Fruit fly (Drosophila melanogaster) whole organism, embryonic: ENCODE data around the gene Zip88E.
A peak's percentile ranks its signal among the peaks of the same experiment; 100 is the strongest.

ENCODE experiments used
- Bdp1 ChIP-seq: fragments of 200-800 bp; sonication (Bioruptor generic); optimal IDR thresholded peaks from 3 replicates; lab custom pipeline; 2016; ENCODE audit warnings: missing biosample characterization, missing genetic modification characterization
- CG10462 ChIP-seq: fragments of 200-800 bp; sonication (Bioruptor generic); optimal IDR thresholded peaks from 2 replicates; lab custom pipeline; 2016; ENCODE audit warnings: missing biosample characterization, missing genetic modification characterization
- CG11504 ChIP-seq: fragments of 200-800 bp; sonication (Bioruptor generic); optimal IDR thresholded peaks from 3 replicates; lab custom pipeline; 2019; ENCODE audit warnings: missing biosample characterization, mild to moderate bottlenecking, missing genetic modification characterization, moderate library complexity
- CG11696 ChIP-seq: fragments of 200-800 bp; sonication (Bioruptor generic); IDR thresholded peaks from 2 replicates; pipeline ENCODE4 v1.3.6; 2022; ENCODE audit warnings: missing biosample characterization, missing genetic modification characterization
- CG12391 ChIP-seq: fragments of 200-800 bp; sonication (Bioruptor generic); optimal IDR thresholded peaks from 3 replicates; lab custom pipeline; 2018; ENCODE audit warnings: missing biosample characterization, mild to moderate bottlenecking, missing genetic modification characterization, moderate library complexity
- CG13894 ChIP-seq: fragments of 200-800 bp; sonication (Bioruptor generic); optimal IDR thresholded peaks from 3 replicates; lab custom pipeline; 2018; ENCODE audit warnings: missing biosample characterization, mild to moderate bottlenecking, missing genetic modification characterization, moderate library complexity
- CG15011 ChIP-seq: fragments of 200-800 bp; sonication (Bioruptor generic); optimal IDR thresholded peaks from 3 replicates; lab custom pipeline; 2018; ENCODE audit warnings: missing biosample characterization, mild to moderate bottlenecking, missing genetic modification characterization
- CG1603 ChIP-seq: fragments of 200-800 bp; sonication (Bioruptor generic); optimal IDR thresholded peaks from 2 replicates; lab custom pipeline; 2019; ENCODE audit warnings: missing biosample characterization, mild to moderate bottlenecking, missing genetic modification characterization, moderate library complexity
- CG2199 ChIP-seq: fragments of 200-800 bp; sonication (Bioruptor generic); IDR thresholded peaks from 3 replicates; pipeline ENCODE4 v1.3.6; 2022; ENCODE audit warnings: missing biosample characterization, missing genetic modification characterization
- CG2678 ChIP-seq: fragments of 200-800 bp; sonication (Bioruptor generic); optimal IDR thresholded peaks from 3 replicates; lab custom pipeline; 2019; ENCODE audit warnings: missing biosample characterization, mild to moderate bottlenecking, missing genetic modification characterization, moderate library complexity
- CG34376 ChIP-seq: fragments of 200-800 bp; sonication (Bioruptor generic); optimal IDR thresholded peaks from 2 replicates; lab custom pipeline; 2018; ENCODE audit warnings: missing biosample characterization, mild to moderate bottlenecking, missing genetic modification characterization
- CG42726 ChIP-seq: fragments of 200-800 bp; sonication (Bioruptor generic); IDR thresholded peaks from 2 replicates; pipeline ENCODE4 v1.3.6; 2022; ENCODE audit warnings: missing biosample characterization, missing genetic modification characterization; ENCODE audit not compliant: partially characterized antibody
- CG4282 ChIP-seq: fragments of 200-800 bp; sonication (Bioruptor generic); optimal IDR thresholded peaks from 2 replicates; lab custom pipeline; 2016; ENCODE audit warnings: missing biosample characterization, missing genetic modification characterization
- CG4617 ChIP-seq: fragments of 200-800 bp; sonication (Bioruptor generic); optimal IDR thresholded peaks from 3 replicates; lab custom pipeline; 2016; ENCODE audit warnings: missing biosample characterization, missing genetic modification characterization, borderline replicate concordance
- CG4854 ChIP-seq: fragments of 200-800 bp; sonication (Bioruptor generic); optimal IDR thresholded peaks from 2 replicates; lab custom pipeline; 2016; ENCODE audit warnings: missing biosample characterization, missing genetic modification characterization, inconsistent platforms
- CG7928 ChIP-seq: fragments of 200-800 bp; sonication (Bioruptor generic); optimal IDR thresholded peaks from 2 replicates; lab custom pipeline; 2017; ENCODE audit warnings: missing biosample characterization, mild to moderate bottlenecking, missing genetic modification characterization
- CG8281 ChIP-seq: fragments of 200-800 bp; sonication (Bioruptor generic); optimal IDR thresholded peaks from 2 replicates; lab custom pipeline; 2018; ENCODE audit warnings: missing biosample characterization, mild to moderate bottlenecking, missing genetic modification characterization, moderate library complexity
- CG8478 ChIP-seq: fragments of >200 bp; optimal IDR thresholded peaks from 2 replicates; lab custom pipeline; 2018
- CG8765 ChIP-seq: fragments of 200-800 bp; sonication (Bioruptor generic); IDR thresholded peaks from 2 replicates; pipeline ENCODE4 v1.3.6; 2022; ENCODE audit warnings: missing biosample characterization, missing genetic modification characterization
- CG8924 ChIP-seq: fragments of 200-800 bp; optimal IDR thresholded peaks from 3 replicates; lab custom pipeline; 2019; ENCODE audit warnings: missing biosample characterization, mild to moderate bottlenecking, missing genetic modification characterization, moderate library complexity
- CG9437 ChIP-seq: fragments of 200-800 bp; sonication (Bioruptor generic); optimal IDR thresholded peaks from 2 replicates; lab custom pipeline; 2018; ENCODE audit warnings: missing biosample characterization, mild to moderate bottlenecking, missing genetic modification characterization
- CTCF ChIP-seq: fragments of 200-800 bp; sonication (Bioruptor generic); optimal IDR thresholded peaks from 2 replicates; lab custom pipeline; 2017; ENCODE audit warnings: missing biosample characterization, mild to moderate bottlenecking, missing genetic modification characterization, moderate library complexity
- Dip3 ChIP-seq: fragments of 200-800 bp; sonication (Bioruptor generic); optimal IDR thresholded peaks from 3 replicates; lab custom pipeline; 2016; ENCODE audit warnings: missing biosample characterization, missing genetic modification characterization
- Dll ChIP-seq: fragments of 200-800 bp; sonication (Bioruptor generic); IDR thresholded peaks from 4 replicates; pipeline ENCODE4 v1.3.6; 2022; ENCODE audit warnings: missing biosample characterization, missing genetic modification characterization; ENCODE audit not compliant: partially characterized antibody
- Fer1 ChIP-seq: fragments of 200-800 bp; sonication (Bioruptor generic); optimal IDR thresholded peaks from 2 replicates; lab custom pipeline; 2017; ENCODE audit warnings: missing biosample characterization, mild to moderate bottlenecking, missing genetic modification characterization
- HmgZ ChIP-seq: fragments of 200-800 bp; sonication (Bioruptor generic); optimal IDR thresholded peaks from 2 replicates; lab custom pipeline; 2018; ENCODE audit warnings: missing biosample characterization, mild to moderate bottlenecking, missing genetic modification characterization
- MESR4 ChIP-seq: fragments of 200-800 bp; sonication (Bioruptor generic); optimal IDR thresholded peaks from 2 replicates; lab custom pipeline; 2018; ENCODE audit warnings: missing biosample characterization, mild to moderate bottlenecking, missing genetic modification characterization, moderate library complexity
- Oli ChIP-seq: fragments of 200-800 bp; sonication (Bioruptor generic); optimal IDR thresholded peaks from 2 replicates; lab custom pipeline; 2018; ENCODE audit warnings: missing biosample characterization, mild to moderate bottlenecking, missing genetic modification characterization, moderate library complexity
- Poxn ChIP-seq: fragments of 200-800 bp; sonication (Bioruptor generic); IDR thresholded peaks from 2 replicates; pipeline ENCODE4 v1.3.6; 2022; ENCODE audit warnings: missing biosample characterization, missing genetic modification characterization
- Rfx ChIP-seq: fragments of 200-800 bp; sonication (Bioruptor generic); IDR thresholded peaks from 2 replicates; pipeline ENCODE4 v1.3.6; 2022; ENCODE audit warnings: missing biosample characterization, missing genetic modification characterization
- Sin3A ChIP-seq: fragments of >200 bp; optimal IDR thresholded peaks from 2 replicates; lab custom pipeline; 2018
- Tbp ChIP-seq: fragments of >200 bp; optimal IDR thresholded peaks from 2 replicates; lab custom pipeline; 2018; ENCODE audit warnings: missing biosample characterization, missing genetic modification characterization
- Trl ChIP-seq, 3 experiments: fragments of >200 bp in 2 of 3; fragments of 200-800 bp in 1 of 3; sonication (Bioruptor generic) in 1 of 3; optimal IDR thresholded peaks; 2 replicates in 1 of 3; 3 replicates in 2 of 3; lab custom pipeline; 2016 to 2017; ENCODE audit warnings: missing biosample characterization in 1 of 3, missing genetic modification characterization in 1 of 3
- YL-1 ChIP-seq: fragments of 200-800 bp; sonication (Bioruptor generic); optimal IDR thresholded peaks from 3 replicates; lab custom pipeline; 2017; ENCODE audit warnings: missing biosample characterization, mild to moderate bottlenecking, missing genetic modification characterization
- bbx ChIP-seq: fragments of 200-800 bp; sonication (Bioruptor generic); IDR thresholded peaks from 2 replicates; pipeline ENCODE4 v1.3.6; 2022; ENCODE audit warnings: missing biosample characterization, missing genetic modification characterization; ENCODE audit not compliant: partially characterized antibody
- bowl ChIP-seq: fragments of 200-800 bp; sonication (Bioruptor generic); IDR thresholded peaks from 2 replicates; pipeline ENCODE4 v1.3.6; 2022; ENCODE audit warnings: missing biosample characterization, missing genetic modification characterization
- dmrt11E ChIP-seq: fragments of 200-800 bp; sonication (Bioruptor generic); optimal IDR thresholded peaks from 3 replicates; lab custom pipeline; 2018; ENCODE audit warnings: missing biosample characterization, mild to moderate bottlenecking, missing genetic modification characterization, moderate library complexity
- dpn ChIP-seq, 2 experiments: fragments of 200-800 bp; sonication (Bioruptor generic); optimal IDR thresholded peaks; 3 replicates each; lab custom pipeline; 2016; ENCODE audit warnings: missing biosample characterization in 2 of 2, missing genetic modification characterization in 2 of 2
- ewg ChIP-seq: fragments of 200-800 bp; sonication (Bioruptor generic); optimal IDR thresholded peaks from 3 replicates; lab custom pipeline; 2017; ENCODE audit warnings: mild to moderate bottlenecking, missing biosample characterization, missing genetic modification reagents, missing genetic modification characterization
- fd96Cb ChIP-seq: fragments of 200-800 bp; sonication (Bioruptor generic); optimal IDR thresholded peaks from 2 replicates; lab custom pipeline; 2018; ENCODE audit warnings: missing biosample characterization, mild to moderate bottlenecking, missing genetic modification characterization, moderate library complexity
- gcm ChIP-seq: fragments of 200-800 bp; sonication (Bioruptor generic); optimal IDR thresholded peaks from 2 replicates; lab custom pipeline; 2019; ENCODE audit warnings: missing biosample characterization, mild to moderate bottlenecking, missing genetic modification characterization, moderate library complexity
- gro ChIP-seq: fragments of 200-800 bp; sonication (Bioruptor generic); optimal IDR thresholded peaks from 2 replicates; lab custom pipeline; 2016; ENCODE audit warnings: missing biosample characterization, missing genetic modification characterization
- kni ChIP-seq: fragments of 200-800 bp; sonication (Bioruptor generic); optimal IDR thresholded peaks from 3 replicates; lab custom pipeline; 2017; ENCODE audit warnings: mild to moderate bottlenecking, missing biosample characterization, missing genetic modification reagents, missing genetic modification characterization
- lbe ChIP-seq: fragments of 200-800 bp; sonication (Bioruptor generic); optimal IDR thresholded peaks from 2 replicates; lab custom pipeline; 2016; ENCODE audit warnings: missing biosample characterization, mild to moderate bottlenecking, missing genetic modification characterization
- oc ChIP-seq: fragments of 200-800 bp; sonication (Bioruptor generic); optimal IDR thresholded peaks from 2 replicates; lab custom pipeline; 2018; ENCODE audit warnings: missing biosample characterization, mild to moderate bottlenecking, missing genetic modification characterization, moderate library complexity
- phol ChIP-seq: fragments of 200-800 bp; sonication (Bioruptor generic); optimal IDR thresholded peaks from 3 replicates; lab custom pipeline; 2018; ENCODE audit warnings: missing biosample characterization, mild to moderate bottlenecking, missing genetic modification characterization, moderate library complexity
- pita ChIP-seq: fragments of 200-800 bp; sonication (Bioruptor generic); optimal IDR thresholded peaks from 2 replicates; lab custom pipeline; 2017; ENCODE audit warnings: missing biosample characterization, mild to moderate bottlenecking, missing genetic modification characterization
- prd ChIP-seq, 3 experiments: fragments of >200 bp in 2 of 3; fragments of 200-800 bp in 1 of 3; sonication (Bioruptor generic) in 1 of 3; optimal IDR thresholded peaks in 2 of 3; IDR thresholded peaks in 1 of 3; 2 replicates in 2 of 3; 3 replicates in 1 of 3; pipeline versions ENCODE4 v1.3.6 to Lab custom; 2017 to 2022; ENCODE audit warnings: missing biosample characterization in 1 of 3, missing genetic modification characterization in 1 of 3
- slbo ChIP-seq: fragments of 200-800 bp; sonication (Bioruptor generic); IDR thresholded peaks from 2 replicates; pipeline ENCODE4 v1.3.6; 2022; ENCODE audit warnings: missing biosample characterization, missing genetic modification characterization
- stwl ChIP-seq: fragments of 200-800 bp; sonication (Bioruptor generic); optimal IDR thresholded peaks from 3 replicates; lab custom pipeline; 2018; ENCODE audit warnings: missing biosample characterization, mild to moderate bottlenecking, missing genetic modification characterization, moderate library complexity
- zfh2 ChIP-seq: fragments of 200-800 bp; sonication (Bioruptor generic); optimal IDR thresholded peaks from 2 replicates; lab custom pipeline; 2016; ENCODE audit warnings: missing biosample characterization, missing genetic modification characterization

Zip88E gene

dm6 chr3R:15287763-15288162, 19.3 kb downstream of the Zip88E start (continued):
- TF ChIP-seq CG15011 (GFP tag; lab: Kevin White, UChicago) (no peak), CG10462 (GFP tag; lab: Kevin White, UChicago) (peak; percentile 82), slbo (GFP tag; lab: Robert Waterston, UW) (no peak), CG4282 (GFP tag; lab: Kevin White, UChicago) (peak; percentile 46), Oli (tag; lab: Kevin White, UChicago) (no peak), CG42726 (GFP tag; lab: Robert Waterston, UW) (no peak), Dll (no peak), Poxn (GFP tag; lab: Robert Waterston, UW) (no peak), oc (tag; lab: Kevin White, UChicago) (peak; percentile 33), dmrt11E (tag; lab: Kevin White, UChicago) (peak; percentile 11), zfh2 (GFP tag; lab: Kevin White, UChicago) (peak; percentile 2), Tbp (no peak), dpn (GFP tag; optimal IDR thresholded peaks at IDR 0.05; lab: Kevin White, UChicago) (peak; percentile 34 to 39), Trl (optimal IDR thresholded peaks at IDR 0.05; lab: Kevin White, UChicago) (no peak), Trl (GFP tag; optimal IDR thresholded peaks at IDR 0.05; lab: Kevin White, UChicago) (peak; percentile 19), prd (optimal IDR thresholded peaks at IDR 0.05; lab: Kevin White, UChicago) (no peak), prd (GFP tag; IDR thresholded peaks at IDR 0.05; lab: Robert Waterston, UW) (no peak), CG8765 (no peak), CG11504 (peak; percentile 50), CG1603 (tag; lab: Kevin White, UChicago) (peak; percentile 92), Rfx (no peak), bbx (GFP tag; lab: Robert Waterston, UW) (no peak), CG4854 (peak; percentile 99), CG8478 (peak; percentile 65), CG8281 (tag; lab: Kevin White, UChicago) (no peak), MESR4 (GFP tag; lab: Kevin White, UChicago) (peak; percentile 63), CG8924 (peak; percentile 37), Sin3A (peak; percentile 96), ewg (GFP tag; lab: Kevin White, UChicago) (peak; percentile 25), YL-1 (GFP tag; lab: Kevin White, UChicago) (peak; percentile 49), CG9437 (no peak), CG12391 (tag; lab: Kevin White, UChicago) (peak; percentile 21), CG13894 (tag; lab: Kevin White, UChicago) (peak; percentile 14), pita (no peak), bowl (GFP tag; lab: Robert Waterston, UW) (no peak), lbe (GFP tag; lab: Kevin White, UChicago) (peak; percentile 52), CG34376 (GFP tag; lab: Kevin White, UChicago) (no peak), phol (peak; percentile 55), CG4617 (GFP tag; lab: Kevin White, UChicago) (peak; percentile 77), HmgZ (tag; lab: Kevin White, UChicago) (peak; percentile 84), CTCF (GFP tag; lab: Kevin White, UChicago) (peak; percentile 52), fd96Cb (no peak), CG11696 (no peak), Bdp1 (GFP tag; lab: Kevin White, UChicago) (peak; percentile 33), CG2678 (tag; lab: Kevin White, UChicago) (no peak), Fer1 (GFP tag; lab: Kevin White, UChicago) (no peak), CG2199 (GFP tag; lab: Robert Waterston, UW) (no peak), gro (GFP tag; lab: Kevin White, UChicago) (peak; percentile 37), kni (GFP tag; lab: Kevin White, UChicago) (no peak), stwl (tag; lab: Kevin White, UChicago) (peak; percentile 77), Dip3 (GFP tag; lab: Kevin White, UChicago) (peak; percentile 90), CG7928 (GFP tag; lab: Kevin White, UChicago) (peak; percentile 18), gcm (GFP tag; lab: Kevin White, UChicago) (no peak)
